Fruit fly (Drosophila melanogaster): Measurements from ENCODE around the gene CG17544.

The CG17544 gene

DNA sequence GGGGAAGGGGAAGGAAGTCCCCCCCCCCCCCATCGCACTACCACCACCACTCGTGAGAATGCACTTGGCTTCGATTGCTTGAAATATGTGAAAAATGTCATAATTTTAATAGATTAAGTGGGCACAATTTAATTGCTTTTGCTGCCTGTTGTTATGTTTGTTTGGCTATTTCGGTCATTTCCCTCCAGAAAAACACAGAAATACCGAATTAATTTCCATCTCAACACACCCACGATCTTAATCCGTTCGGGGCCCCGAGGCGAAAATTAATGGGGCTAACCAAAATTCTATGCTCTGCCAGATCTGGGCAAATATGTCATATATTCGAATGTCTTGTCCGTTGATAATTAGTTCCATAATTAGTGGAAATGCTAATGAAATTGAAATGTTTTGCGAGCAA, 24.3 kb upstream of the CG17544 start:
- TF ChIP-seq GATAd (GFP tag; optimal IDR thresholded peaks at IDR 0.05) (no peak), rgr (GFP tag; optimal IDR thresholded peaks at IDR 0.05) (no peak), h (GFP tag; optimal IDR thresholded peaks at IDR 0.05) (no peak), woc (GFP tag; optimal IDR thresholded peaks at IDR 0.05) (no peak)

DNA sequence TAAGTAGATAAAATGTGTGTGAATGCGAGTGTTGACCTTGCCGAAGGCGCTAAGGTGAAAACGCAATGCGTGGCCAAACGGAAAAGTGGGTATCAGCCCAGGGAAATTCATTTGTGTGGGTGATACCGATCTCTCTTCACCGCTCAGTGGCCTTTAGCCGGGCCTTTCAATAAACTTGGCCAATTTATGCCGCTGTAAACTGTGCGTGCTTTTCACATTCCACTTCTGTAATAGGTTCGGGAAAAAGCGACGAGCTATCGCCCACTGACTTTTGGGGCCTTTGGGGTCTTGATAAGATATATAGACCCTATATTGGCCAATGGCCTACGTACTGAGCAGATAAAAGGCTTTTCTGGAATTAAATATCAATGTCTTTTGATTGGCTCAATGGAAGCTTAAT, 23.3 kb upstream of the CG17544 start:
- TF ChIP-seq CG32264 (GFP tag; optimal IDR thresholded peaks at IDR 0.05) (no peak), br (GFP tag; optimal IDR thresholded peaks at IDR 0.05) (no peak), Hnf4 (GFP tag; optimal IDR thresholded peaks at IDR 0.05) (no peak), h (GFP tag; optimal IDR thresholded peaks at IDR 0.05) (no peak), CrebA (GFP tag; optimal IDR thresholded peaks at IDR 0.05; ENCODE audit: borderline replicate concordance) (no peak), HLH106 (tag; optimal IDR thresholded peaks at IDR 0.05) (no peak), Mio (GFP tag; optimal IDR thresholded peaks at IDR 0.05) (no peak), foxo (GFP tag; optimal IDR thresholded peaks at IDR 0.05) (no peak), Hr78 (GFP tag; optimal IDR thresholded peaks at IDR 0.05) (no peak), dsf (GFP tag; optimal IDR thresholded peaks at IDR 0.05; ENCODE audit: borderline replicate concordance) (no peak), ey (GFP tag; optimal IDR thresholded peaks at IDR 0.05) (no peak), dl (GFP tag; optimal IDR thresholded peaks at IDR 0.05; ENCODE audit: insufficient read depth in 1 of 2, partially characterized antibody in 2 of 2) (no peak), dmrt93B (GFP tag; optimal IDR thresholded peaks at IDR 0.05) (no peak)

DNA sequence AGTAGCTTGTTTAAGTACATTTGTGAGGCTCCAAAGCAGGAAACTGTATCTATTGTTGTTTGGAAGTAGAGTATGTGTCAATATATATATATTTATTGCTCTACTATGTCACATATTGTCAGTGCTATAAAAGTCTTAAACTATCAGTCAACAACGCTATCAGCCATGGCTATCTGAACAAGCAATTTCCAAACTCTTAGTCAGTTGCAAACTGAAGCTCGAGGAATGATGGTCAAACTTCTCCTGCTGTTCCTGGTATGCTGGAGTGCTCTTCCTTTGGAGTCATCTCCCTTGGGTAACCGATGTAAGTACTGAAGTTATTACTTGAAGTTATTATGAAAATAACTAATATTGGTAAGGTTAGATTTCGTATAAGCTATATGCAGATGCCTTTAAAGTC, 20.6 kb upstream of the CG17544 start, which contains the start of gene lectin-37Db:
Gene lectin-37Db, plus strand, starts transcription at position 204 of the 400 bp plus-strand sequence.
- no peak for TF ChIP-seq br (GFP tag; optimal IDR thresholded peaks at IDR 0.05)
- no peak for TF ChIP-seq CG32264 (GFP tag; optimal IDR thresholded peaks at IDR 0.05)
- no peak for TF ChIP-seq N (GFP tag; optimal IDR thresholded peaks at IDR 0.05)
- TF ChIP-seq Abd-B (GFP tag; optimal IDR thresholded peaks at IDR 0.05) = no peak
- TF ChIP-seq foxo (GFP tag; optimal IDR thresholded peaks at IDR 0.05) = no peak
- no peak for TF ChIP-seq Sp1 (GFP tag; optimal IDR thresholded peaks at IDR 0.05)
- no peak for TF ChIP-seq dsf (GFP tag; optimal IDR thresholded peaks at IDR 0.05; ENCODE audit: borderline replicate concordance)
- no peak for TF ChIP-seq Mio (GFP tag; optimal IDR thresholded peaks at IDR 0.05)
- no peak for TF ChIP-seq CG9705 (GFP tag; optimal IDR thresholded peaks at IDR 0.05)
- no peak for TF ChIP-seq sage (GFP tag; optimal IDR thresholded peaks at IDR 0.05)
- no peak for TF ChIP-seq dl (GFP tag; optimal IDR thresholded peaks at IDR 0.05; ENCODE audit: insufficient read depth in 1 of 2, partially characterized antibody in 2 of 2)
- no peak for TF ChIP-seq Vsx2 (GFP tag; optimal IDR thresholded peaks at IDR 0.05; ENCODE audit: partially characterized antibody)
- TF ChIP-seq Rel (GFP tag; optimal IDR thresholded peaks at IDR 0.05) = no peak
- TF ChIP-seq Rel (tag; optimal IDR thresholded peaks at IDR 0.05) = no peak
- TF ChIP-seq brk (GFP tag; optimal IDR thresholded peaks at IDR 0.05) = no peak

- TF ChIP-seq Dif (GFP tag; optimal IDR thresholded peaks at IDR 0.05; ENCODE audit: partially characterized antibody) = no peak
- no peak for TF ChIP-seq tai (GFP tag; optimal IDR thresholded peaks at IDR 0.05)
Measured at dm6 chr2L:19418017-19418416, 19.7 kb upstream of the CG17544 start, which contains the start of gene lectin-37Da. lectin-37Da (plus strand) TSS chr2L:19418317.

dm6 chr2L:19416602-19417497, 18.6 kb upstream of the CG17544 start, which contains the start of gene Lectin-galC1:
Lectin-galC1 (plus strand) TSS chr2L:19417447.
- TF ChIP-seq Vsx2 (GFP tag; optimal IDR thresholded peaks at IDR 0.05; ENCODE audit: partially characterized antibody) (peak; percentile 10), GATAd (GFP tag; optimal IDR thresholded peaks at IDR 0.05) (no peak), fru (GFP tag; optimal IDR thresholded peaks at IDR 0.05) (peak; percentile 11), N (GFP tag; optimal IDR thresholded peaks at IDR 0.05) (peak; percentile 77), Sp1 (GFP tag; optimal IDR thresholded peaks at IDR 0.05) (no peak), pan (optimal IDR thresholded peaks at IDR 0.05) (no peak), sage (GFP tag; optimal IDR thresholded peaks at IDR 0.05) (no peak), woc (GFP tag; optimal IDR thresholded peaks at IDR 0.05) (no peak), dsf (GFP tag; optimal IDR thresholded peaks at IDR 0.05; ENCODE audit: borderline replicate concordance) (no peak), Hnf4 (GFP tag; optimal IDR thresholded peaks at IDR 0.05) (no peak), CrebA (GFP tag; optimal IDR thresholded peaks at IDR 0.05; ENCODE audit: borderline replicate concordance) (no peak), Abd-B (GFP tag; optimal IDR thresholded peaks at IDR 0.05) (no peak), br (GFP tag; optimal IDR thresholded peaks at IDR 0.05) (no peak), foxo (GFP tag; optimal IDR thresholded peaks at IDR 0.05) (peak in 1 of 2 experiments; percentile 25), ey (GFP tag; optimal IDR thresholded peaks at IDR 0.05) (peak; percentile 5), sv (GFP tag; optimal IDR thresholded peaks at IDR 0.05) (peak; percentile 84), jim (GFP tag; optimal IDR thresholded peaks at IDR 0.05) (no peak), Myc (optimal IDR thresholded peaks at IDR 0.05) (peak; percentile 75), h (GFP tag; optimal IDR thresholded peaks at IDR 0.05) (peak; percentile 15)
